Worm (Caenorhabditis elegans) whole organism, L4/young adult: Measurements from ENCODE around the gene mps-1.

Source experiments
- W03F9.2 ChIP-seq: fragments of 150-350 bp; optimal IDR thresholded peaks from 2 replicates; lab custom pipeline; 2014; ENCODE audit warnings: missing biosample characterization, missing genetic modification characterization
- dao-5 ChIP-seq: sonication (generic microtip); optimal IDR thresholded peaks from 2 replicates; lab custom pipeline; 2016; ENCODE audit warnings: missing genotype, missing genetic modification characterization, moderate library complexity, missing compliant biosample characterization
- him-1 ChIP-seq: sonication (generic microtip); optimal IDR thresholded peaks from 2 replicates; lab custom pipeline; 2016; ENCODE audit warnings: missing genotype, missing genetic modification reagents, missing genetic modification characterization, missing compliant biosample characterization

The mps-1 gene

DNA sequence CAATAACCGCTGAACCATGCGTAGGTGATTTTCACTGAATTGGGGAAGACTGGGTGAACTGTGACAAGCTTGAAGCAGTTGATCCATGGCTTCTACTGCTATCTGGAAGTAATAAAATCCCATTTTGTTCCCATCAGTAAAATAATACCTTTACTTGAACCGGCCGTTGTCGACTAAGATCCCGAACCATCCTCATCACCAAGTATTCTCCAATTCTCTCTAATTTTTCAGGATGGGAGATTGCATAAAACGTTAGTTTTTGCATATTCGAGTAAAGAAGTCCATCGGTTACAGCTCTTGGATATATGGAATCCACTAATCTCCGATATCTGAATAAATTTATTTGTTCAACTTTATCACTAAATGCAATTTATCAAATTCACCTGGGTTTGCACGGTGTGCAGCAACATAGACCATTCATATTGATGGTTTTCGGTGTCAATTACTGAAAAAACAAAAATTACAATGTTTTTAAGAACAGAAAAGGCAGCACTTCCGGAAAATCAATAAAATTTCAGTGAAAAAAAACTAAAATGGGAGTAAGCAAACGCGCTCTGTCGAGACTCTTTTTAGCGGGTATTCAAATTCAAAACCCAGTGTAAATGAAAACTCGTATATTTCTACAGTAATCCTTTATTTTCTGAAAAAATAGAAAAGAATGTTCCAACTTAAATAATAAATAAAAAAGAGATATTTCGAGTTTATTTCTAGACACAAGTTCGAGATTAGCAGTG, 26.7 kb upstream of the mps-1 start, which contains the start of gene efr-3:
Gene efr-3, minus strand, starts transcription at position 505 of the 734 bp plus-strand sequence.
- TF ChIP-seq W03F9.2 (tag; lab: Kevin White, UChicago) (peak; percentile 38), dao-5 (tag; lab: Kevin White, UChicago) (no peak)

DNA sequence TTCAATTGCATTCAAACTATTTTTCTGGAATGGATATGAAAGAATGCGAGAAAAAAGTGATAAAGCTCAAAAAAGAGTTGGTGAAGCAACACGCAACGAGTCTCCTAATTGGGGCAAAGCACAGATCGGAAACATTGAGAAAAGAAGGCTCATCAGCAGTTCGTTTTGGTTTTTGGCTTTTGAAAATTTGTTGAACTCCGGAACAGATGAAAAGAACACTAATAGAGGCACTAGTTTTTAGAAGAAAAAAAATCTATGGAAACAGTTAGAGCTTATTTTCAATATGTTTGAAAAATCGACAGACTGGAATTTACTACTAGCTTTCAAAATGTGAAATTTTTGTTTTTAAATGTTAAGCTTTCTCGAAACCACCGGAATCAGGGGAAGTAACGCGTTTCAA, 17.7 kb upstream of the mps-1 start:
- no peak for TF ChIP-seq W03F9.2 (tag; lab: Kevin White, UChicago)
- no peak for TF ChIP-seq him-1 (tag; lab: Kevin White, UChicago)
- no peak for TF ChIP-seq dao-5 (tag; lab: Kevin White, UChicago)

DNA sequence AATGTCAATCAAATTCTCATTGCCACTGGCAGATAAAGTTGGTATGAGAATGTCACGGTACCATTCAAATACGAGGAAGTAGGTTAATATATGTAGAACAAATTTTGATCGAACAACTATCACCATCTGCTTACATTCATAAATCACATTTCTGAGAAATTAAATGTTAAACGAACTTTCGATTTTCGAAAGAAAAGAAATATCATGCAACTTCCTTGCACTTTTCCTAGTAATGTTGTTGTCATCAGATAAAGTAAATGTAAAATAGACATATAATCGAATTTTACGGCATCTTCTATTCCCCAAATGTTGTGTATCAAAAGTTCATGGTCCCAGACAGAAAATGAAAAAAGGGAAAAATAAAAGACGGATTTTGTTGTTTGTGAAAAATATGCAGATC, 17.3 kb upstream of the mps-1 start:
- TF ChIP-seq him-1 (tag; lab: Kevin White, UChicago) (no peak), W03F9.2 (tag; lab: Kevin White, UChicago) (no peak), dao-5 (tag; lab: Kevin White, UChicago) (no peak)

ce11 chrII:6309198-6309597, 15.0 kb upstream of the mps-1 start, which contains the start of gene glb-10:
glb-10 (minus strand) TSS chrII:6309298.
- TF ChIP-seq him-1 (tag; lab: Kevin White, UChicago) (no peak), dao-5 (tag; lab: Kevin White, UChicago) (no peak), W03F9.2 (tag; lab: Kevin White, UChicago) (no peak)

DNA sequence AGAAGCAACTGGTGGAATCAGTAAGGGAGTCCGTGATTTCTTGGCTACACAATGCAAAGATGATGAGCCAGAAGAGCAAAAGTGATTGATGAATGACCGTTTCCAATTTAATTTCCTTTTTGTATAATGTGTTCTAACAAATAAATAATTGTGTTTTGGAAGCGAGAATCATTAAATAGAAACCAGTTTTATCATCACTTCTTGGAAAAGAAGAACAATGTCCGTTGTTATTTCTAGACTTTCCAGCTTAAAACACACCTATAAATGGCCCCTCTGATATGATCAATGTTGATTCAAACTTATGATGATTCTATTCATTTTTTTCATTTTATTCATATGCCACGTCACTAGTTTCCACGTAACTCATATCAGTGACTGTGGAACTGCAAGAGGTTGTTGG, 12.0 kb upstream of the mps-1 start, which contains the start of gene C29F5.8:
Gene C29F5.8, plus strand, starts transcription at position 301 of the 400 bp plus-strand sequence.
- no peak for TF ChIP-seq him-1 (tag; lab: Kevin White, UChicago)
- TF ChIP-seq dao-5 (tag; lab: Kevin White, UChicago) = no peak
- TF ChIP-seq W03F9.2 (tag; lab: Kevin White, UChicago) = no peak

ce11 chrII:6303209-6303740, 9.1 kb upstream of the mps-1 start, which contains the start of gene C29F5.1:
C29F5.1 (plus strand) TSS chrII:6303525.
- TF ChIP-seq him-1 (tag; lab: Kevin White, UChicago) (no peak), dao-5 (tag; lab: Kevin White, UChicago) (no peak), W03F9.2 (tag; lab: Kevin White, UChicago) (no peak)

DNA sequence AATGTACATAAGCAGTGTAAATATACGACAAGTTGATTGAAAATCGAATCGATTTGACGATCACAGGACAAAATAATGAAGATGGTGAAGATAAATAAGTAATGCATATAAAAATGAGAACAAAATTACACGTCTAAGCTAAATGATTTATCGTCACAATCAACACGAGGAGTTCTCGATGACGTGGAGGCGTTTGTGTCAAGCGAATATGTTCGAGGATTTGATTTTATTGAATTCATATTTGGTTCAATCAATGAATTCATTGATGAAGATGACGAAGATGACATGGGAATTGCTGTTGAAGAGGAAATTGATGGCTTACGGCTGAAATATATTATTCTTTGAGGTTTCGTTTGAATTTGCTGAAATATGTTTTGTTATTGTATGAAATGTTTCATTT, 1.6 kb downstream of the mps-1 start, which contains the start of gene nyn-3:
Gene nyn-3, minus strand, starts transcription at position 101 of the 400 bp plus-strand sequence.
- TF ChIP-seq W03F9.2 (tag; lab: Kevin White, UChicago) (no peak), dao-5 (tag; lab: Kevin White, UChicago) (no peak), him-1 (tag; lab: Kevin White, UChicago) (no peak)

DNA sequence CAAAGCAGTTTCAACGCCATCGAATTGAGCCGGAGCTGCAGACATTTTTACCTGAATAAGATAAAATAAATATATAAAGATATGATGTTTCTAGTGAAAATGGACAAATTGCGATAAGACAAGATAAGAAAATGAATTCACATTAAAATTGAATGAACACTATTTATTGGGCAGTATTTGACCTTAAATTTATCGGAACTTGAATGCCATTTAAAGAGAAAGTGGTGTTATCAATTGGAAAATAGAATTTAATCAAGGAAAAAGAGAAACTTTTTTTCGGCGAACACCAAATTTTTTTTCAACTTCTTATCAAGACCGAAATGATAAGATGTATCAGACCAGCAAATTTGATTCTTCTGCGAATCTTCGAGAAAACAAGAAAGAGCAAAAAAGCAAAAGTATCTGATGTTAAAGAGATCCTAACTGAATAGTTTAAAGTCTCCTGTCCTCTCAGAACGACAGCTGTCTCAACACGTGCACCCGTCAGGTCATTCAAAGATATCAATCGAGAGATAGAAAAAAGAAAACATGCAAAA, 4.0 kb downstream of the mps-1 start, which contains the start of gene upb-1:
Gene upb-1, minus strand, starts transcription at position 51 of the 536 bp plus-strand sequence.
- no peak for TF ChIP-seq him-1 (tag; lab: Kevin White, UChicago)
- TF ChIP-seq dao-5 (tag; lab: Kevin White, UChicago) = no peak
- no peak for TF ChIP-seq W03F9.2 (tag; lab: Kevin White, UChicago)

DNA sequence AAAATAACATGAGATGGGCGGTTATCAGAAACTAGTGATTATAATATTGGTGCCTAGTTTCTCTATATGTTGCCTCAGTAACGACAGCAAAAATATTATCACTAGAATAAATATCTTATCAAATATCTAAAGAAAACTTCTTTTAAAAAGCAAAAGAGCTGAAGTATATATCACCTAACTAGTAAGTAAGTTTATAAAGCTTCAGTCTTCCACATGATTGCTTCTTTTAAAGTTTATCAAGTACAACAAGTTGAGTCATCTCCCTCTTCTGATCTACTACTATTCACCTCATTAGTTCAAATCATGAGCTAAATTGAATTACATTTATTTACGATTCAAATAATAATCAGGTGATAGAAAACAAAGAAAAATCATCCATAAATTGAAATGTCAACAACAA, 6.1 kb downstream of the mps-1 start:
- no peak for TF ChIP-seq W03F9.2 (tag; lab: Kevin White, UChicago)
- no peak for TF ChIP-seq dao-5 (tag; lab: Kevin White, UChicago)
- no peak for TF ChIP-seq him-1 (tag; lab: Kevin White, UChicago)

- no peak for TF ChIP-seq dao-5 (tag; lab: Kevin White, UChicago)
- no peak for TF ChIP-seq W03F9.2 (tag; lab: Kevin White, UChicago)
- no peak for TF ChIP-seq him-1 (tag; lab: Kevin White, UChicago)
Measured at ce11 chrII:6286865-6287264, 7.3 kb downstream of the mps-1 start, which contains the start of gene F13H8.6. F13H8.6 (minus strand) TSS chrII:6286965.

DNA sequence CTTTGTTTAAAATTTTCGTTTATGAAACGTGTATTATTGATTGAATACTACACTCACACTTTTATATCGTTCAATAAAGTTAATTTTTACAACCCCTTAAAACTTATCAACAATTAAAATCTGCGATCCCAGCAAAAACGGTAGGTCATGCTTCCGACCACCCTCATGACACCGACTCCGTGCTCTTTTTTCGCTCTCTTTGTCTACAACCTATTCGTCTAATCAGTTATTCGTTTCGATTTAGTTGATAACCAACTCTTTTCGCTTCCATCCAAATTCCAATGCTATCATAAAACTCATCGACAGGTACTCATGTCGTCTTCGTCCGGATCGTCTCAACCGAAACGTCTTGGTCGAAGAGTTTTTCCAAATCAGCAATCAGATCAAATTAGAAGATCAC, 11.1 kb downstream of the mps-1 start, which contains the start of gene F13H8.1:
Gene F13H8.1, plus strand, starts transcription at position 311 of the 400 bp plus-strand sequence.
- TF ChIP-seq W03F9.2 (tag; lab: Kevin White, UChicago) (no peak), him-1 (tag; lab: Kevin White, UChicago) (no peak), dao-5 (tag; lab: Kevin White, UChicago) (no peak)

- TF ChIP-seq W03F9.2 (tag; lab: Kevin White, UChicago) (no peak), him-1 (tag; lab: Kevin White, UChicago) (no peak), dao-5 (tag; lab: Kevin White, UChicago) (no peak)
Measured at ce11 chrII:6281903-6282302, 12.3 kb downstream of the mps-1 start.

DNA sequence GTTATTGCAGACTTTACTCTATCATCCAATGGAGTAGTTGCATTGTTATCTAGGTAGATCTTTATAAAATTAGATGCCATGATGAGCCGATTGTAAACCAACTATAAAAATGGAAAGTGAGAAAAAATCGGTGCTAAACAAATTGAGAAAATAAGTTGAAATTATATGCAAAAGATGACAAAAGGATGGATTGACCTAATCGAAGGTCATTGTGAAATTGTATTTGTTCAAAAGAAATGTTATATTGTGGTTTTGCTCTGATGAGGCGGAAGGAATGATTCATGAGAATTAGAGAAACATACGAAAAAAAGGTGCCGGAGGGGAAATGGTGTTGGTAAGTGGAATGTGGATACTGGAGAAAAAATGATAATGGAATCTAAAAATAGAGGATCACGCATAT, 13.2 kb downstream of the mps-1 start, which contains the start of gene scly-1:
Gene scly-1, minus strand, starts transcription at position 101 of the 400 bp plus-strand sequence.
- TF ChIP-seq W03F9.2 (tag; lab: Kevin White, UChicago) (no peak), him-1 (tag; lab: Kevin White, UChicago) (no peak)
